Fruit fly (Drosophila melanogaster): ENCODE measurements around the gene ImpL2.
A peak's percentile ranks its signal among the peaks of the same experiment; 100 is the strongest.

The ImpL2 gene

DNA sequence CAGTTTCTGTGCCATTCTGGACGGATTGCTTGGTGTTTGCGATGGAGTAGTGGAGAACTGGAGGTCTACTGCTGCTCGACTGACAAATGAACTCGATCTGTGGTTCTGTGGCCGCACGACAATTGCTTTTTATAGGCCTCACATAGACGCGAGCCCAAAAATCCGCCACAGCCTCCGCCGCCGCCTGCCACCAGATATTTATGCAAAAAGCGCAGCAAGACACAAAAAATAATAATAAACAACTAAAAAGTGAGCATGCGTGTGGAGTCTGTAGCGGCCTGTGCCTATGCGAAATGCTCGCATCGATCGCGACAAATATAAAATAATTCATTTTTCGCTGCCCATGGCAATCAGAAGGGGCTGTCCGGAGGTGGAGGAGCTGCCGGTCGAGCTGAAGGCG lies 26.9 kb downstream of the ImpL2 start, which contains the start of gene Cpr64Aa:
TSS of gene Cpr64Aa (minus strand) at position 101 of the 400 bp plus-strand sequence.
- no peak for TF ChIP-seq CG9948 (tag; optimal IDR thresholded peaks at IDR 0.05)
- no peak for TF ChIP-seq fd96Ca (GFP tag; IDR thresholded peaks at IDR 0.05)
- no peak for TF ChIP-seq CG12605 (GFP tag; IDR thresholded peaks at IDR 0.05)
- no peak for TF ChIP-seq CG34367 (tag; optimal IDR thresholded peaks at IDR 0.05)
- TF ChIP-seq Snoo (tag; optimal IDR thresholded peaks at IDR 0.05): no peak
- TF ChIP-seq CG4496 (GFP tag; IDR thresholded peaks at IDR 0.05): no peak
- no peak for TF ChIP-seq CG8301 (tag; optimal IDR thresholded peaks at IDR 0.05)
- no peak for TF ChIP-seq CG10348 (GFP tag; IDR thresholded peaks at IDR 0.05)
- TF ChIP-seq CG32121 (GFP tag; IDR thresholded peaks at IDR 0.05): no peak
- no peak for TF ChIP-seq rn (GFP tag; IDR thresholded peaks at IDR 0.05)

dm6 chr3L:4204867-4205266 lies 31.1 kb downstream of the ImpL2 start:
- TF ChIP-seq Pif1B (GFP tag; optimal IDR thresholded peaks at IDR 0.05): no peak
- TF ChIP-seq CG32121 (GFP tag; IDR thresholded peaks at IDR 0.05): no peak
- TF ChIP-seq CG17806 (tag; optimal IDR thresholded peaks at IDR 0.05): no peak
- TF ChIP-seq EcR (GFP tag; optimal IDR thresholded peaks at IDR 0.05): no peak
- TF ChIP-seq Snoo (tag; optimal IDR thresholded peaks at IDR 0.05): no peak
- TF ChIP-seq CG10348 (GFP tag; IDR thresholded peaks at IDR 0.05): no peak
- no peak for TF ChIP-seq CG12605 (GFP tag; IDR thresholded peaks at IDR 0.05)
- no peak for TF ChIP-seq D1 (tag; optimal IDR thresholded peaks at IDR 0.05)
- TF ChIP-seq CG4496 (GFP tag; IDR thresholded peaks at IDR 0.05): no peak
- no peak for TF ChIP-seq fd96Ca (GFP tag; IDR thresholded peaks at IDR 0.05)
- TF ChIP-seq Ets98B (GFP tag; IDR thresholded peaks at IDR 0.05): no peak
- TF ChIP-seq CG14655 (GFP tag; optimal IDR thresholded peaks at IDR 0.05): no peak

DNA sequence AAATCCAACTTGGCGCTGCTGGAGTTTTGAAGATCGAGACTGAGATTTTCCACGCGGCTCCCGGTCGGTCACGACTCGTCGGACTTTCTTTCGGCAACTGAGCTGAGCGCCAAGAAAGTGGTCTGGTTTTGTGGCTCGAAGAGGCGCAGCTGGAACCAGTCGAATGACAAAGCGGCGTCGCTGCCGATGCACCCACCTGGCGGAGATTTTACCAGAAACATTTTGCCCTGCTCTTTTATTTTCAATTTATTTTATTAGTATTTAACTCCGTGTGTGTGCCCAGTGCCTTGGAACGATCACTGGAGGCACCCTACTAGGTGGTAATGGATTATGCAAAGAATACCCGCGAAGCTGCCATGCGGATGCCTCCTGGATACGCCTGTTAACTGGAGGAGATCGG lies 31.7 kb downstream of the ImpL2 start, which contains the start of gene CG15005:
TSS of gene CG15005 (minus strand) at position 101 of the 400 bp plus-strand sequence.
- no peak for TF ChIP-seq CG12605 (GFP tag; IDR thresholded peaks at IDR 0.05)
- no peak for TF ChIP-seq CG9948 (tag; optimal IDR thresholded peaks at IDR 0.05)
- no peak for TF ChIP-seq fd96Ca (GFP tag; IDR thresholded peaks at IDR 0.05)
- TF ChIP-seq Pif1B (GFP tag; optimal IDR thresholded peaks at IDR 0.05): no peak
- no peak for TF ChIP-seq Snoo (tag; optimal IDR thresholded peaks at IDR 0.05)
- TF ChIP-seq CG17806 (tag; optimal IDR thresholded peaks at IDR 0.05): no peak
- TF ChIP-seq CG34367 (tag; optimal IDR thresholded peaks at IDR 0.05): no peak
- no peak for TF ChIP-seq CG15710 (tag; optimal IDR thresholded peaks at IDR 0.05)
- TF ChIP-seq Ets98B (GFP tag; IDR thresholded peaks at IDR 0.05): no peak
- no peak for TF ChIP-seq CG8159 (tag; optimal IDR thresholded peaks at IDR 0.05)
- no peak for TF ChIP-seq gl (tag; optimal IDR thresholded peaks at IDR 0.05)
- no peak for TF ChIP-seq D1 (tag; optimal IDR thresholded peaks at IDR 0.05)
- TF ChIP-seq CG13204 (GFP tag; optimal IDR thresholded peaks at IDR 0.05): no peak
- no peak for TF ChIP-seq CG4496 (GFP tag; IDR thresholded peaks at IDR 0.05)
- TF ChIP-seq CG8301 (tag; optimal IDR thresholded peaks at IDR 0.05): no peak
- TF ChIP-seq rn (GFP tag; IDR thresholded peaks at IDR 0.05): no peak

dm6 chr3L:4193730-4194649 lies 42.0 kb downstream of the ImpL2 start, which contains the start of gene CG43367:
Gene CG43367, plus strand, starts transcription at chr3L:4193993.
- TF ChIP-seq CG14655 (GFP tag; optimal IDR thresholded peaks at IDR 0.05) (no peak), CG32121 (GFP tag; IDR thresholded peaks at IDR 0.05) (0 out of 2 replicates have a peak, but pooled peaks have one; percentile 14)

DNA sequence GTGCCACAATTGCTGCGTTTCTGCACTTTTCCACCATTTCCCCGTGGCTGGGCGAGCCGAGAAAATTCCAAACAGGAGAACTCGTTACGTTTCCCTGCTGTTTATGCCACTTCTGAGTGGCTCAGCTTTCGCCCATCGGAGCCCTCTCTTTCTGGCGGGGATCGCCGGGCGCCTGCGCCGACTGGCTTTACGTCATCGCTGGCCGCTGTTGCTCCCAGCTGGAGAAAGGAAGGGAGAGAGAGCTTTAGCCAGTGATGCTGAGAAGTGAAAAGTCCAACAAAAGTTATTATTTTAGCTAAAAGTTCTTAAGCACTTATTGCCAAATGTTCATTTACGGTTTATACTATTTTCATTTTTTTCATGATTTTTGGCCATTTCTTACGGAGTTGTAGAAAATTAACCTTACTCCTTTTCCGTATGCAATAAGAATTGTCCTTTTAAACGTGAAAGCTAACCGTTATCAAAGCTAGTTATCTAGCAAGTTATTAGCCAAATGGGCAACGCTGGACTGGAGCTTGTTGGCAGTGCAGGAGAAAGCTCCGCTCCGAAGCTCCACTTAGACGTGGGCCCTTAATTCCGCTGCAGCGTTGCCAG lies 47.9 kb downstream of the ImpL2 start, which contains the start of the genes Teh2 and tipE:
TSS of gene Teh2 (minus strand) at position 94 of the 594 bp plus-strand sequence.
TSS of gene tipE (plus strand) at position 570 of the 594 bp plus-strand sequence.
- TF ChIP-seq Pif1A (GFP tag; optimal IDR thresholded peaks at IDR 0.05): no peak

dm6 chr3L:4186659-4187058 lies 49.3 kb downstream of the ImpL2 start, which contains the start of gene VhaM9.7-c:
Gene VhaM9.7-c, minus strand, starts transcription at chr3L:4186865.
- no peak for TF ChIP-seq CG10348 (GFP tag; IDR thresholded peaks at IDR 0.05)
- TF ChIP-seq CG8159 (tag; optimal IDR thresholded peaks at IDR 0.05): peak; percentile 18
- TF ChIP-seq Ets98B (GFP tag; IDR thresholded peaks at IDR 0.05): no peak
- TF ChIP-seq rn (GFP tag; IDR thresholded peaks at IDR 0.05): 0 out of 2 replicates have a peak, but pooled peaks have one; percentile 11
- TF ChIP-seq CG9948 (tag; optimal IDR thresholded peaks at IDR 0.05): no peak
- no peak for TF ChIP-seq CG14655 (GFP tag; optimal IDR thresholded peaks at IDR 0.05)
- TF ChIP-seq CG34367 (tag; optimal IDR thresholded peaks at IDR 0.05): no peak
- TF ChIP-seq CG32121 (GFP tag; IDR thresholded peaks at IDR 0.05): no peak
- no peak for TF ChIP-seq fd96Ca (GFP tag; IDR thresholded peaks at IDR 0.05)
- TF ChIP-seq CG13204 (GFP tag; optimal IDR thresholded peaks at IDR 0.05): no peak
- TF ChIP-seq EcR (GFP tag; optimal IDR thresholded peaks at IDR 0.05): no peak
- peak; percentile 6 for TF ChIP-seq D1 (tag; optimal IDR thresholded peaks at IDR 0.05)
- TF ChIP-seq CG12605 (GFP tag; IDR thresholded peaks at IDR 0.05): no peak
- no peak for TF ChIP-seq Pif1B (GFP tag; optimal IDR thresholded peaks at IDR 0.05)
- no peak for TF ChIP-seq CG17806 (tag; optimal IDR thresholded peaks at IDR 0.05)
- TF ChIP-seq CG15710 (tag; optimal IDR thresholded peaks at IDR 0.05): peak; percentile 4
- no peak for TF ChIP-seq Pif1A (GFP tag; optimal IDR thresholded peaks at IDR 0.05)
- no peak for TF ChIP-seq CG4496 (GFP tag; IDR thresholded peaks at IDR 0.05)
- no peak for TF ChIP-seq gl (tag; optimal IDR thresholded peaks at IDR 0.05)
- TF ChIP-seq Snoo (tag; optimal IDR thresholded peaks at IDR 0.05): no peak
- no peak for TF ChIP-seq CG8301 (tag; optimal IDR thresholded peaks at IDR 0.05)

All from whole organism, pupa.